Worm (Caenorhabditis elegans): Measurements from ENCODE around the gene R13D11.10.
"Not testable (repeated sequence)": the region's sequence is repeated elsewhere in the genome, so short reads cannot be mapped to it uniquely, and the experiment has no call there.

ce11 chrV:843118-843517 lies 30.1 kb upstream of the R13D11.10 start, which contains the start of gene K09C6.8:
- TF ChIP-seq rnt-1 (tag; optimal IDR thresholded peaks at IDR 0.05); fax-1 (tag; optimal IDR thresholded peaks at IDR 0.05); ceh-45 (GFP tag; IDR thresholded peaks at IDR 0.05); ets-4 (tag; optimal IDR thresholded peaks at IDR 0.05); dmd-4 (tag; optimal IDR thresholded peaks at IDR 0.05; ENCODE audit: borderline replicate concordance); ceh-22 (tag; optimal IDR thresholded peaks at IDR 0.05); hlh-6 (tag; optimal IDR thresholded peaks at IDR 0.05); ama-1 (optimal IDR thresholded peaks at IDR 0.05); tbx-2 (tag; optimal IDR thresholded peaks at IDR 0.05); Y22D7AL.16 (tag; optimal IDR thresholded peaks at IDR 0.05); fkh-10 (GFP tag; optimal IDR thresholded peaks at IDR 0.05): not testable (repeated sequence)

Measured in whole organism, late embryonic.